Worm (Caenorhabditis elegans) whole organism, late embryonic: ENCODE data around the gene D1086.19.

Experiments
- C08G9.2 ChIP-seq: sonication (generic microtip); optimal IDR thresholded peaks from 2 replicates; lab custom pipeline; 2016; ENCODE audit warnings: mild to moderate bottlenecking, missing genetic modification characterization, moderate library complexity, missing compliant biosample characterization
- C38D4.7 ChIP-seq: fragments of 200-800 bp; sonication (Bioruptor generic); optimal IDR thresholded peaks from 2 replicates; lab custom pipeline; 2018; ENCODE audit warnings: mild to moderate bottlenecking, missing genetic modification characterization, moderate library complexity, missing compliant biosample characterization
- F13H6.1 ChIP-seq: sonication (generic microtip); optimal IDR thresholded peaks from 2 replicates; lab custom pipeline; 2016; ENCODE audit warnings: missing genetic modification characterization, missing compliant biosample characterization
- K09A11.1 ChIP-seq: sonication (generic microtip); optimal IDR thresholded peaks from 2 replicates; lab custom pipeline; 2017; ENCODE audit warnings: antibody characterized with exemption, mild to moderate bottlenecking, missing genetic modification characterization, missing compliant biosample characterization; ENCODE audit not compliant: insufficient read depth
- T23F11.4 ChIP-seq: fragments of 200-800 bp; sonication (Bioruptor generic); optimal IDR thresholded peaks from 2 replicates; lab custom pipeline; 2018; ENCODE audit warnings: mild to moderate bottlenecking, missing genetic modification characterization, missing compliant biosample characterization
- Y22D7AL.16 ChIP-seq: sonication (generic microtip); optimal IDR thresholded peaks from 2 replicates; lab custom pipeline; 2016; ENCODE audit warnings: missing genetic modification characterization, missing compliant biosample characterization
- ceh-18 ChIP-seq: sonication (generic microtip); optimal IDR thresholded peaks from 2 replicates; lab custom pipeline; 2016; ENCODE audit warnings: missing genetic modification characterization, missing compliant biosample characterization
- ceh-19 ChIP-seq: fragments of 200-800 bp; sonication (Bioruptor generic); optimal IDR thresholded peaks from 2 replicates; lab custom pipeline; 2018; ENCODE audit warnings: mild to moderate bottlenecking, missing genetic modification characterization, missing compliant biosample characterization
- ceh-22 ChIP-seq: sonication (generic microtip); optimal IDR thresholded peaks from 2 replicates; lab custom pipeline; 2017; ENCODE audit warnings: missing biosample characterization, missing genetic modification characterization
- ceh-24 ChIP-seq: sonication (generic microtip); optimal IDR thresholded peaks from 2 replicates; lab custom pipeline; 2016; ENCODE audit warnings: mild to moderate bottlenecking, missing genetic modification characterization, missing compliant biosample characterization
- ceh-30 ChIP-seq: fragments of 150-350 bp; optimal IDR thresholded peaks from 2 replicates; lab custom pipeline; 2014; ENCODE audit warnings: missing biosample characterization, missing genetic modification characterization
- ceh-31 ChIP-seq: sonication (generic microtip); optimal IDR thresholded peaks from 2 replicates; lab custom pipeline; 2016; ENCODE audit warnings: missing genetic modification characterization, missing compliant biosample characterization
- ceh-45 ChIP-seq: fragments of 200-800 bp; sonication (Bioruptor generic); IDR thresholded peaks from 2 replicates; pipeline ENCODE4 v1.3.6; 2022; ENCODE audit warnings: missing genetic modification reagents, missing genetic modification characterization, missing compliant biosample characterization
- ceh-48 ChIP-seq: sonication (generic microtip); optimal IDR thresholded peaks from 2 replicates; lab custom pipeline; 2016; ENCODE audit warnings: missing genetic modification characterization, inconsistent platforms, missing compliant biosample characterization
- ceh-6 ChIP-seq: fragments of 200-800 bp; sonication (Bioruptor generic); optimal IDR thresholded peaks from 2 replicates; lab custom pipeline; 2018; ENCODE audit warnings: mild to moderate bottlenecking, missing genetic modification characterization, missing compliant biosample characterization
- ceh-9 ChIP-seq: sonication (generic microtip); optimal IDR thresholded peaks from 2 replicates; lab custom pipeline; 2016; ENCODE audit warnings: mild to moderate bottlenecking, missing genetic modification characterization, inconsistent platforms, missing compliant biosample characterization
- che-1 ChIP-seq: sonication (generic microtip); optimal IDR thresholded peaks from 2 replicates; lab custom pipeline; 2016; ENCODE audit warnings: mild to moderate bottlenecking, missing genetic modification characterization, missing compliant biosample characterization
- dmd-4 ChIP-seq: sonication (generic microtip); optimal IDR thresholded peaks from 2 replicates; lab custom pipeline; 2016; ENCODE audit warnings: borderline replicate concordance, missing genetic modification characterization, missing compliant biosample characterization
- dve-1 ChIP-seq: sonication (generic microtip); optimal IDR thresholded peaks from 2 replicates; lab custom pipeline; 2017; ENCODE audit warnings: antibody characterized with exemption, mild to moderate bottlenecking, missing genetic modification characterization, missing compliant biosample characterization
- elt-2 ChIP-seq: sonication (generic microtip); optimal IDR thresholded peaks from 2 replicates; lab custom pipeline; 2016; ENCODE audit warnings: missing genetic modification reagents, missing genetic modification characterization, missing compliant biosample characterization
- elt-4 ChIP-seq: sonication (generic microtip); optimal IDR thresholded peaks from 2 replicates; lab custom pipeline; 2016; ENCODE audit warnings: missing genetic modification characterization, missing compliant biosample characterization
- ets-4 ChIP-seq: sonication (generic microtip); optimal IDR thresholded peaks from 2 replicates; lab custom pipeline; 2016; ENCODE audit warnings: missing genetic modification characterization, missing compliant biosample characterization
- fkh-10 ChIP-seq: fragments of 150-350 bp; optimal IDR thresholded peaks from 2 replicates; lab custom pipeline; 2014; ENCODE audit warnings: missing biosample characterization, missing genetic modification reagents, missing genetic modification characterization
- fkh-6 ChIP-seq: sonication (generic microtip); optimal IDR thresholded peaks from 2 replicates; lab custom pipeline; 2016; ENCODE audit warnings: missing genetic modification characterization, missing compliant biosample characterization
- gmeb-2 ChIP-seq: sonication (generic microtip); optimal IDR thresholded peaks from 2 replicates; lab custom pipeline; 2016; ENCODE audit warnings: missing genetic modification characterization, inconsistent platforms, missing compliant biosample characterization
- hlh-15 ChIP-seq: sonication (generic microtip); optimal IDR thresholded peaks from 2 replicates; lab custom pipeline; 2016; ENCODE audit warnings: missing genetic modification characterization, missing compliant biosample characterization
- hlh-30 ChIP-seq: sonication (generic microtip); optimal IDR thresholded peaks from 2 replicates; lab custom pipeline; 2017; ENCODE audit warnings: antibody characterized with exemption, missing genetic modification characterization, missing compliant biosample characterization; ENCODE audit not compliant: insufficient read depth
- hlh-8 ChIP-seq: sonication (generic microtip); optimal IDR thresholded peaks from 2 replicates; lab custom pipeline; 2016; ENCODE audit warnings: missing genotype, missing genetic modification characterization, missing compliant biosample characterization
- lim-6 ChIP-seq: sonication (generic microtip); optimal IDR thresholded peaks from 2 replicates; lab custom pipeline; 2016; ENCODE audit warnings: missing genetic modification characterization, missing compliant biosample characterization
- madf-2 ChIP-seq: sonication (generic microtip); optimal IDR thresholded peaks from 2 replicates; lab custom pipeline; 2017; ENCODE audit warnings: missing genetic modification characterization, missing compliant biosample characterization
- nfya-1 ChIP-seq: sonication (generic microtip); optimal IDR thresholded peaks from 2 replicates; lab custom pipeline; 2017; ENCODE audit warnings: missing genetic modification characterization, mild to moderate bottlenecking, missing compliant biosample characterization, antibody characterized with exemption, moderate library complexity
- nhr-11 ChIP-seq: fragments of 150-350 bp; optimal IDR thresholded peaks from 2 replicates; lab custom pipeline; 2014; ENCODE audit warnings: missing biosample characterization, missing genetic modification characterization
- npax-4 ChIP-seq: sonication (generic microtip); optimal IDR thresholded peaks from 2 replicates; lab custom pipeline; 2016; ENCODE audit warnings: missing genetic modification characterization, missing compliant biosample characterization
- pag-3 ChIP-seq: sonication (generic microtip); optimal IDR thresholded peaks from 2 replicates; lab custom pipeline; 2016; ENCODE audit warnings: missing compliant biosample characterization, missing genetic modification characterization, borderline replicate concordance
- pat-9 ChIP-seq: fragments of 200-800 bp; sonication (Bioruptor generic); optimal IDR thresholded peaks from 2 replicates; lab custom pipeline; 2018; ENCODE audit warnings: mild to moderate bottlenecking, missing genetic modification characterization, moderate library complexity, missing compliant biosample characterization
- pqm-1 ChIP-seq: sonication (generic microtip); optimal IDR thresholded peaks from 2 replicates; lab custom pipeline; 2016; ENCODE audit warnings: missing genetic modification characterization, missing compliant biosample characterization
- ref-2 ChIP-seq: sonication (generic microtip); optimal IDR thresholded peaks from 2 replicates; lab custom pipeline; 2016; ENCODE audit warnings: missing genetic modification characterization, missing compliant biosample characterization
- rnt-1 ChIP-seq: sonication (generic microtip); optimal IDR thresholded peaks from 2 replicates; lab custom pipeline; 2016; ENCODE audit warnings: missing genetic modification characterization, missing compliant biosample characterization
- sdc-2 ChIP-seq: sonication (generic microtip); optimal IDR thresholded peaks from 2 replicates; lab custom pipeline; 2016; ENCODE audit warnings: missing genotype, missing genetic modification characterization, missing compliant biosample characterization
- sox-2 ChIP-seq: fragments of 200-800 bp; sonication (Bioruptor generic); IDR thresholded peaks from 2 replicates; pipeline ENCODE4 v1.3.6; 2022; ENCODE audit warnings: missing genetic modification reagents, missing genetic modification characterization, missing compliant biosample characterization
- sox-4 ChIP-seq: sonication (generic microtip); optimal IDR thresholded peaks from 2 replicates; lab custom pipeline; 2017; ENCODE audit warnings: mild to moderate bottlenecking, missing genetic modification characterization, inconsistent platforms, missing compliant biosample characterization
- tbx-2 ChIP-seq: sonication (generic microtip); optimal IDR thresholded peaks from 2 replicates; lab custom pipeline; 2016; ENCODE audit warnings: missing genetic modification characterization, missing compliant biosample characterization
- tbx-7 ChIP-seq: sonication (generic microtip); optimal IDR thresholded peaks from 2 replicates; lab custom pipeline; 2016; ENCODE audit warnings: missing genotype, missing genetic modification characterization, missing compliant biosample characterization
- ttx-3 ChIP-seq: sonication (generic microtip); optimal IDR thresholded peaks from 2 replicates; lab custom pipeline; 2016; ENCODE audit warnings: missing genetic modification reagents, missing genetic modification characterization, missing compliant biosample characterization
- unc-3 ChIP-seq, 2 experiments: fragments of 200-800 bp in 1 of 2; sonication (Bioruptor generic) in 1 of 2; sonication (generic microtip) in 1 of 2; conservative IDR thresholded peaks in 1 of 2; optimal IDR thresholded peaks in 1 of 2; 2 replicates each; pipeline versions ENCODE4 v1.3.6 to Lab custom; 2016 to 2022; ENCODE audit warnings: missing compliant biosample characterization in 2 of 2, missing genetic modification characterization in 2 of 2, missing genetic modification reagents in 1 of 2
- unc-55 ChIP-seq: sonication (generic microtip); optimal IDR thresholded peaks from 2 replicates; lab custom pipeline; 2017; ENCODE audit warnings: missing biosample characterization, missing genetic modification reagents, missing genetic modification characterization
- unc-86 ChIP-seq: sonication (generic microtip); optimal IDR thresholded peaks from 2 replicates; lab custom pipeline; 2016; ENCODE audit warnings: missing genetic modification characterization, missing compliant biosample characterization
- zip-5 ChIP-seq: sonication (generic microtip); optimal IDR thresholded peaks from 2 replicates; lab custom pipeline; 2016; ENCODE audit warnings: missing genetic modification characterization, missing compliant biosample characterization
- ztf-16 ChIP-seq: sonication (generic microtip); optimal IDR thresholded peaks from 2 replicates; lab custom pipeline; 2017; ENCODE audit warnings: missing genetic modification characterization, missing compliant biosample characterization

Gene D1086.19

DNA sequence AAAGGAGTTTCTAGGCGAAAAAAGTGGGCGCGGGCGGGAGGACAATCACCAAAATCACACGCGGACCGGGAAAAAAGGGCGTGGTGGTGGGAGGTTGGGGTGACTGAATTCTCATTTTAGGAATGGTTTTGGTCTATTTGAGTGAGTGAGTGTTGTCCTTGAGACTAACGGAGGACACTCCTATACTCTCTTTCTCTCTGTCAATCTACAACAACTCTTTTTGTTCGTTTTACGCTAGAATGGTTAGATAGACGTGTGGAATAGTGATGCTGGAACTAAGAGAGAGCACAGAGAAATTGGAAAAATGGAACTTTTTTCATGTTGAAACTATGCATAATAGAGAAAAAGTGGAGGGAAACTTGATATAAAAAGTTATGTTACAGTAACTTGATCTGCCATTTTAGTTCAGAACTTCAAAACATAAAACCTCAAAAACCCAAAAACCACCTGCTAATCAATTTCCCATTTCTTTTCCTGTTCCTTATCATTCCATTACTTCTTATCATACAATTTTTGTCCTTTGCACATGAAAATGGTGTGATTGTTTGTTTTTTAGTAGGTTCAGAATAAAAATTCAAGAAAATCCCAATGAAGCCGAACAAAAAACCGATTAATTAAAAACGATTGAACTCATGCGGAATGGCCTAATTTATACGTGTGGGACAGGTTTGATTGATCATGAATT, 46.7 kb downstream of the D1086.19 start:
- no peak for TF ChIP-seq K09A11.1
- TF ChIP-seq ceh-30, result no peak
- TF ChIP-seq dve-1 (tag; lab: Kevin White, UChicago), result no peak
- no peak for TF ChIP-seq sdc-2 (tag; lab: Kevin White, UChicago)
- TF ChIP-seq ztf-16 (tag; lab: Kevin White, UChicago), result no peak
- peak; percentile 75 for TF ChIP-seq elt-2 (tag; lab: Kevin White, UChicago)

DNA sequence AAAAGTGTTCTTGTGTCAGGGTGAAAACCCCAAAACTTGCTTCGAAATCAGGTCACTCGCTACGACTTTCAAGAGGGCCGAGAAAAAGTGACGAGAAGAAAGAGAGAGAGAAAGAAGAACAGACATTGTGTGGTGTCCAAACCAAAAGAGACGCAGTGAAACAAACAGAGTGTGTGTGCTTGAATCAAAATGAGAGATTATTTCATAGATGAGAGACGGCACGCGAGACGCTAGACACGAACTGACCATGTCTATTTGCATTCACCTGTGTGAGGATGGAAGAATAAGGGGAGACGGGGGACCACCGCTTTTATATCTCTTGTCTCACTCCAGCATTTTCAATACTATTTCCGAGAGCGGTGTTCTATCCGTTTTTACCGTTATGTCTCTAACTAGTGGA, 48.0 kb downstream of the D1086.19 start:
- TF ChIP-seq K09A11.1, result no peak
- no peak for TF ChIP-seq fkh-6
- TF ChIP-seq T23F11.4 (GFP tag; lab: Kevin White, UChicago), result no peak
- TF ChIP-seq ztf-16 (tag; lab: Kevin White, UChicago), result no peak
- no peak for TF ChIP-seq C38D4.7
- TF ChIP-seq sdc-2 (tag; lab: Kevin White, UChicago), result no peak
- TF ChIP-seq lim-6 (tag; lab: Kevin White, UChicago), result no peak
- TF ChIP-seq dve-1 (tag; lab: Kevin White, UChicago), result peak; percentile 49
- peak; percentile 46 for TF ChIP-seq ref-2 (tag; lab: Kevin White, UChicago)
- peak; percentile 56 for TF ChIP-seq ceh-18
- peak; percentile 56 for TF ChIP-seq elt-2 (tag; lab: Kevin White, UChicago)
- no peak for TF ChIP-seq ceh-24 (tag; lab: Kevin White, UChicago)
- peak; percentile 56 for TF ChIP-seq rnt-1
- TF ChIP-seq fkh-10 (GFP tag; lab: Kevin White, UChicago), result no peak
- peak; percentile 46 for TF ChIP-seq hlh-30
- TF ChIP-seq zip-5 (tag; lab: Kevin White, UChicago), result peak; percentile 13
- no peak for TF ChIP-seq madf-2 (tag; lab: Kevin White, UChicago)
- no peak for TF ChIP-seq tbx-7 (tag; lab: Kevin White, UChicago)
- peak; percentile 2; the same call in 1 of the 2 replicates for TF ChIP-seq sox-2 (GFP tag; lab: Robert Waterston, UW)
- TF ChIP-seq nhr-11 (tag; lab: Kevin White, UChicago), result no peak
- TF ChIP-seq F13H6.1 (tag; lab: Kevin White, UChicago), result peak; percentile 72
- TF ChIP-seq sox-4 (tag; lab: Kevin White, UChicago), result no peak
- peak; percentile 75 for TF ChIP-seq nfya-1
- no peak for TF ChIP-seq ceh-22 (tag; lab: Kevin White, UChicago)
- TF ChIP-seq unc-86 (tag; lab: Kevin White, UChicago), result peak; percentile 13
- no peak for TF ChIP-seq ttx-3 (tag; lab: Kevin White, UChicago)
- peak; percentile 82 for TF ChIP-seq ceh-31 (tag; lab: Kevin White, UChicago)
- peak; percentile 67 for TF ChIP-seq ceh-19 (GFP tag; lab: Kevin White, UChicago)
- TF ChIP-seq pag-3 (tag; lab: Kevin White, UChicago), result no peak
- TF ChIP-seq hlh-8 (tag; lab: Kevin White, UChicago), result no peak
- TF ChIP-seq npax-4 (tag; lab: Kevin White, UChicago), result no peak
- TF ChIP-seq unc-55 (GFP tag; lab: Kevin White, UChicago), result peak; percentile 64
- TF ChIP-seq hlh-15 (tag; lab: Kevin White, UChicago), result no peak
- TF ChIP-seq C08G9.2 (tag; lab: Kevin White, UChicago), result no peak
- no peak for TF ChIP-seq unc-3 (GFP tag; conservative IDR thresholded peaks at IDR 0.05; lab: Robert Waterston, UW)
- TF ChIP-seq unc-3 (tag; optimal IDR thresholded peaks at IDR 0.05; lab: Kevin White, UChicago), result no peak
- TF ChIP-seq elt-4 (tag; lab: Kevin White, UChicago), result no peak
- no peak for TF ChIP-seq ceh-9
- no peak for TF ChIP-seq gmeb-2 (tag; lab: Kevin White, UChicago)
- no peak for TF ChIP-seq pqm-1
- TF ChIP-seq che-1 (tag; lab: Kevin White, UChicago), result no peak
- no peak for TF ChIP-seq ceh-6 (GFP tag; lab: Kevin White, UChicago)
- TF ChIP-seq dmd-4 (tag; lab: Kevin White, UChicago), result no peak
- TF ChIP-seq ceh-45 (GFP tag; lab: Robert Waterston, UW), result no peak
- no peak for TF ChIP-seq Y22D7AL.16 (tag; lab: Kevin White, UChicago)
- TF ChIP-seq tbx-2 (tag; lab: Kevin White, UChicago), result peak; percentile 77
- TF ChIP-seq ets-4 (tag; lab: Kevin White, UChicago), result peak; percentile 39
- TF ChIP-seq pat-9 (tag; lab: Kevin White, UChicago), result no peak
- no peak for TF ChIP-seq ceh-48 (tag; lab: Kevin White, UChicago)
